Fruit fly (Drosophila melanogaster) whole organism, embryonic: Measurements from ENCODE around the gene chif.

Experiments used
- Atf-2 ChIP-seq: fragments of 200-800 bp; sonication (Bioruptor generic); optimal IDR thresholded peaks from 2 replicates; lab custom pipeline; 2016; ENCODE audit warnings: missing biosample characterization, missing genetic modification characterization
- CG10267 ChIP-seq: fragments of 200-800 bp; sonication (Bioruptor generic); optimal IDR thresholded peaks from 2 replicates; lab custom pipeline; 2018; ENCODE audit warnings: missing biosample characterization, mild to moderate bottlenecking, missing genetic modification characterization, moderate library complexity
- CG10366 ChIP-seq: fragments of 200-800 bp; sonication (Bioruptor generic); IDR thresholded peaks from 2 replicates; pipeline ENCODE4 v1.3.6; 2022; ENCODE audit warnings: missing biosample characterization, missing genetic modification characterization
- CG10543 ChIP-seq: fragments of 200-800 bp; sonication (Bioruptor generic); optimal IDR thresholded peaks from 3 replicates; lab custom pipeline; 2017; ENCODE audit warnings: missing biosample characterization, mild to moderate bottlenecking, missing genetic modification characterization, moderate library complexity
- CG14667 ChIP-seq: fragments of 200-800 bp; sonication (Bioruptor generic); IDR thresholded peaks from 2 replicates; pipeline ENCODE4 v1.3.6; 2022; ENCODE audit warnings: missing biosample characterization, missing genetic modification characterization
- CG1603 ChIP-seq: fragments of 200-800 bp; sonication (Bioruptor generic); optimal IDR thresholded peaks from 2 replicates; lab custom pipeline; 2019; ENCODE audit warnings: missing biosample characterization, mild to moderate bottlenecking, missing genetic modification characterization, moderate library complexity
- CG16779 ChIP-seq: fragments of 200-800 bp; sonication (Bioruptor generic); IDR thresholded peaks from 2 replicates; pipeline ENCODE4 v1.3.6; 2022; ENCODE audit warnings: missing biosample characterization, missing genetic modification characterization
- CG17359 ChIP-seq: fragments of 200-800 bp; sonication (Bioruptor generic); optimal IDR thresholded peaks from 3 replicates; lab custom pipeline; 2018; ENCODE audit warnings: missing biosample characterization, mild to moderate bottlenecking, missing genetic modification characterization, moderate library complexity
- CG18619 ChIP-seq: fragments of 200-800 bp; sonication (Bioruptor generic); optimal IDR thresholded peaks from 3 replicates; lab custom pipeline; 2017; ENCODE audit warnings: missing biosample characterization, mild to moderate bottlenecking, missing genetic modification characterization
- CG2116 ChIP-seq: fragments of 200-800 bp; sonication (Bioruptor generic); optimal IDR thresholded peaks from 3 replicates; lab custom pipeline; 2018; ENCODE audit warnings: missing biosample characterization, mild to moderate bottlenecking, missing genetic modification characterization
- CG2678 ChIP-seq: fragments of 200-800 bp; sonication (Bioruptor generic); optimal IDR thresholded peaks from 3 replicates; lab custom pipeline; 2019; ENCODE audit warnings: missing biosample characterization, mild to moderate bottlenecking, missing genetic modification characterization, moderate library complexity
- CG2889 ChIP-seq: fragments of 200-800 bp; sonication (Bioruptor generic); IDR thresholded peaks from 3 replicates; pipeline ENCODE4 v1.3.6; 2022; ENCODE audit warnings: missing biosample characterization, missing genetic modification characterization
- CG3995 ChIP-seq: fragments of 200-800 bp; sonication (Bioruptor generic); optimal IDR thresholded peaks from 3 replicates; lab custom pipeline; 2016; ENCODE audit warnings: missing biosample characterization, missing genetic modification characterization
- CG4617 ChIP-seq: fragments of 200-800 bp; sonication (Bioruptor generic); optimal IDR thresholded peaks from 3 replicates; lab custom pipeline; 2016; ENCODE audit warnings: missing biosample characterization, missing genetic modification characterization, borderline replicate concordance
- CG4730 ChIP-seq: fragments of 200-800 bp; sonication (Bioruptor generic); IDR thresholded peaks from 2 replicates; pipeline ENCODE4 v1.3.6; 2022; ENCODE audit warnings: missing biosample characterization, missing genetic modification characterization
- CG6175 ChIP-seq: fragments of 200-800 bp; sonication (Bioruptor generic); IDR thresholded peaks from 3 replicates; pipeline ENCODE4 v1.3.6; 2022; ENCODE audit warnings: missing biosample characterization, missing genetic modification characterization
- CG6689 ChIP-seq: fragments of 200-800 bp; sonication (Bioruptor generic); IDR thresholded peaks from 2 replicates; pipeline ENCODE4 v1.3.6; 2022; ENCODE audit warnings: missing biosample characterization, missing genetic modification characterization
- CG7271 ChIP-seq: fragments of 200-800 bp; sonication (Bioruptor generic); optimal IDR thresholded peaks from 2 replicates; lab custom pipeline; 2018; ENCODE audit warnings: missing biosample characterization, mild to moderate bottlenecking, missing genetic modification characterization, moderate library complexity
- CG7745 ChIP-seq: fragments of 200-800 bp; sonication (Bioruptor generic); optimal IDR thresholded peaks from 2 replicates; lab custom pipeline; 2018; ENCODE audit warnings: missing biosample characterization, mild to moderate bottlenecking, missing genetic modification characterization, moderate library complexity
- CG8478 ChIP-seq: fragments of >200 bp; optimal IDR thresholded peaks from 2 replicates; lab custom pipeline; 2018
- CG9215 ChIP-seq: fragments of 200-800 bp; sonication (Bioruptor generic); IDR thresholded peaks from 2 replicates; pipeline ENCODE4 v1.3.6; 2022; ENCODE audit warnings: missing biosample characterization, missing genetic modification characterization
- Camta ChIP-seq: fragments of 200-800 bp; sonication (Bioruptor generic); optimal IDR thresholded peaks from 2 replicates; lab custom pipeline; 2016; ENCODE audit warnings: missing biosample characterization, missing genetic modification characterization
- D ChIP-seq, 2 experiments: fragments of 200-800 bp in 1 of 2; fragments of >200 bp in 1 of 2; sonication (Bioruptor generic) in 1 of 2; optimal IDR thresholded peaks; 2 replicates in 1 of 2; 3 replicates in 1 of 2; lab custom pipeline; 2017; ENCODE audit warnings: mild to moderate bottlenecking in 1 of 2, missing biosample characterization in 1 of 2, missing genetic modification characterization in 1 of 2, missing genetic modification reagents in 1 of 2
- D19A ChIP-seq: fragments of 200-800 bp; optimal IDR thresholded peaks from 3 replicates; lab custom pipeline; 2019; ENCODE audit warnings: missing biosample characterization, mild to moderate bottlenecking, missing genetic modification characterization, moderate library complexity
- Dad ChIP-seq: fragments of 200-800 bp; sonication (Bioruptor generic); optimal IDR thresholded peaks from 3 replicates; lab custom pipeline; 2016; ENCODE audit warnings: missing biosample characterization, missing genetic modification characterization
- Drgx ChIP-seq: fragments of 200-800 bp; sonication (Bioruptor generic); IDR thresholded peaks from 2 replicates; pipeline ENCODE4 v1.3.6; 2022; ENCODE audit warnings: missing biosample characterization, missing genetic modification characterization
- ERR ChIP-seq: fragments of 200-800 bp; sonication (Bioruptor generic); optimal IDR thresholded peaks from 2 replicates; lab custom pipeline; 2016; ENCODE audit warnings: missing biosample characterization, missing genetic modification characterization
- Ets65A ChIP-seq: fragments of 200-800 bp; sonication (Bioruptor generic); peaks from one replicate; lab custom pipeline; 2016; ENCODE audit warnings: missing biosample characterization, missing genetic modification characterization
- Fer1 ChIP-seq: fragments of 200-800 bp; sonication (Bioruptor generic); optimal IDR thresholded peaks from 2 replicates; lab custom pipeline; 2017; ENCODE audit warnings: missing biosample characterization, mild to moderate bottlenecking, missing genetic modification characterization
- Fer3 ChIP-seq: fragments of 200-800 bp; sonication (Bioruptor generic); optimal IDR thresholded peaks from 2 replicates; lab custom pipeline; 2018; ENCODE audit warnings: missing biosample characterization, mild to moderate bottlenecking, missing genetic modification characterization, moderate library complexity
- HHEX ChIP-seq: fragments of 200-800 bp; sonication (Bioruptor generic); optimal IDR thresholded peaks from 3 replicates; lab custom pipeline; 2017; ENCODE audit warnings: missing biosample characterization, mild to moderate bottlenecking, missing genetic modification characterization, missing genetic modification reagents
- HLH54F ChIP-seq: fragments of 200-800 bp; sonication (Bioruptor generic); optimal IDR thresholded peaks from 3 replicates; lab custom pipeline; 2016; ENCODE audit warnings: missing biosample characterization, missing genetic modification characterization
- Hmr ChIP-seq: fragments of 200-800 bp; sonication (Bioruptor generic); optimal IDR thresholded peaks from 3 replicates; lab custom pipeline; 2017; ENCODE audit warnings: mild to moderate bottlenecking, missing biosample characterization, missing genetic modification reagents, missing genetic modification characterization
- Hr51 ChIP-seq, 2 experiments: fragments of 200-800 bp; sonication (Bioruptor generic); optimal IDR thresholded peaks; 2 replicates in 1 of 2; 3 replicates in 1 of 2; lab custom pipeline; 2016 to 2018; ENCODE audit warnings: missing biosample characterization in 2 of 2, missing genetic modification characterization in 2 of 2, mild to moderate bottlenecking in 1 of 2, moderate library complexity in 1 of 2
- Mrtf ChIP-seq: fragments of 200-800 bp; sonication (Bioruptor generic); IDR thresholded peaks from 3 replicates; pipeline ENCODE4 v1.3.6; 2022; ENCODE audit warnings: missing biosample characterization, missing genetic modification characterization
- Rfx ChIP-seq: fragments of 200-800 bp; sonication (Bioruptor generic); IDR thresholded peaks from 2 replicates; pipeline ENCODE4 v1.3.6; 2022; ENCODE audit warnings: missing biosample characterization, missing genetic modification characterization
- Scr ChIP-seq: fragments of 200-800 bp; sonication (Bioruptor generic); IDR thresholded peaks from 2 replicates; pipeline ENCODE4 v1.3.6; 2022; ENCODE audit warnings: missing biosample characterization, missing genetic modification characterization; ENCODE audit not compliant: partially characterized antibody
- ap ChIP-seq: fragments of 200-800 bp; sonication (Bioruptor generic); IDR thresholded peaks from 2 replicates; pipeline ENCODE4 v1.3.6; 2022; ENCODE audit warnings: missing biosample characterization, missing genetic modification characterization
- bigmax ChIP-seq: fragments of 200-800 bp; sonication (Bioruptor generic); optimal IDR thresholded peaks from 2 replicates; lab custom pipeline; 2018; ENCODE audit warnings: missing biosample characterization, mild to moderate bottlenecking, missing genetic modification characterization
- br ChIP-seq: fragments of >200 bp; optimal IDR thresholded peaks from 2 replicates; lab custom pipeline; 2017
- bsh ChIP-seq, 2 experiments: fragments of 200-800 bp; sonication (Bioruptor generic); optimal IDR thresholded peaks; 2 replicates each; lab custom pipeline; 2017 to 2018; ENCODE audit warnings: mild to moderate bottlenecking in 2 of 2, missing biosample characterization in 2 of 2, missing genetic modification characterization in 2 of 2, moderate library complexity in 1 of 2
- dimm ChIP-seq: fragments of 200-800 bp; sonication (Bioruptor generic); IDR thresholded peaks from 2 replicates; pipeline ENCODE4 v1.3.6; 2022; ENCODE audit warnings: missing biosample characterization, missing genetic modification characterization
- dm ChIP-seq: fragments of 200-800 bp; sonication (Bioruptor generic); optimal IDR thresholded peaks from 3 replicates; lab custom pipeline; 2016; ENCODE audit warnings: missing biosample characterization, missing genetic modification characterization
- pzg ChIP-seq: fragments of 200-800 bp; sonication (Bioruptor generic); optimal IDR thresholded peaks from 3 replicates; lab custom pipeline; 2018; ENCODE audit warnings: missing biosample characterization, mild to moderate bottlenecking, missing genetic modification characterization, moderate library complexity
- run ChIP-seq: fragments of 200-800 bp; sonication (Bioruptor generic); optimal IDR thresholded peaks from 3 replicates; lab custom pipeline; 2018; ENCODE audit warnings: missing biosample characterization, mild to moderate bottlenecking, missing genetic modification characterization
- sr ChIP-seq: fragments of 200-800 bp; sonication (Bioruptor generic); IDR thresholded peaks from 3 replicates; pipeline ENCODE4 v1.3.6; 2022; ENCODE audit warnings: missing biosample characterization, missing genetic modification characterization
- tgo ChIP-seq: fragments of 200-800 bp; sonication (Bioruptor generic); IDR thresholded peaks from 3 replicates; pipeline ENCODE4 v1.3.6; 2022; ENCODE audit warnings: missing biosample characterization, missing genetic modification characterization
- trh ChIP-seq: fragments of 200-800 bp; sonication (Bioruptor generic); optimal IDR thresholded peaks from 2 replicates; lab custom pipeline; 2016; ENCODE audit warnings: missing biosample characterization, missing genetic modification characterization
- yki ChIP-seq: fragments of >200 bp; optimal IDR thresholded peaks from 3 replicates; lab custom pipeline; 2018
- zfh1 ChIP-seq: fragments of 200-800 bp; sonication (Bioruptor generic); IDR thresholded peaks from 3 replicates; pipeline ENCODE4 v1.3.6; 2022; ENCODE audit warnings: missing biosample characterization, missing genetic modification characterization
- zfh2 ChIP-seq: fragments of 200-800 bp; sonication (Bioruptor generic); optimal IDR thresholded peaks from 2 replicates; lab custom pipeline; 2016; ENCODE audit warnings: missing biosample characterization, missing genetic modification characterization

The chif gene

DNA sequence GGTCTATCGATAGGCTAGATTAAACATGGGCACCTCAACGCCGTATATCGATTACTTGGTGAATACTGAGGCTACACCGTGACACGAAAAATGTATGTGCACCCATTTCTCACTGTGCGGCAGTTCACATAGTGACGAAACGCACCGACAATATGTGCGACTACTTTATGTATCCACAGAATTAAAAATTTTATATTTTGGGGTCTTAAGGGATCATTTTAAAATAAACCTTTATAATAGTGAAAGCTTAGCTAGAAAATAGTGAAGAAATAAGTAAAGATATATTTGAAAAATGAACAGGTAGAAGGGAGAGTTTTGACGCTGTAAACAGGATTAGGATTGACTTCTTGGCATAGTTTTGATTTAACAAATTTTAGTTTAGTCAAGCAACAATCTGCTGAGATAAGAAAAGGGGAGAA lies 23.3 kb downstream of the chif start, which contains the start of gene mRpL4 (continued):
- TF ChIP-seq Ets65A: no peak
- peak; percentile 25 for TF ChIP-seq CG10543 (GFP tag; lab: Kevin White, UChicago)
- TF ChIP-seq CG4730 (GFP tag; lab: Robert Waterston, UW): peak; percentile 47; the same call in 1 of the 2 replicates
- no peak for TF ChIP-seq D (optimal IDR thresholded peaks at IDR 0.05; lab: Kevin White, UChicago)
- TF ChIP-seq D (GFP tag; optimal IDR thresholded peaks at IDR 0.05; lab: Kevin White, UChicago): no peak
- 0 out of 2 replicates have a peak, but pooled peaks have one; percentile 50 for TF ChIP-seq CG10366 (GFP tag; lab: Robert Waterston, UW)
- TF ChIP-seq Scr (GFP tag; lab: Robert Waterston, UW): peak; percentile 99
- TF ChIP-seq HHEX (GFP tag; lab: Kevin White, UChicago): peak; percentile 11
- no peak for TF ChIP-seq CG17359 (tag; lab: Kevin White, UChicago)
- TF ChIP-seq D19A: peak; percentile 37
- TF ChIP-seq run (tag; lab: Kevin White, UChicago): no peak
- no peak; the same call in 1 of the 2 replicates for TF ChIP-seq Drgx (GFP tag; lab: Robert Waterston, UW)
- TF ChIP-seq pzg (GFP tag; lab: Kevin White, UChicago): peak; percentile 82
- TF ChIP-seq sr: no peak
- no peak for TF ChIP-seq CG7271
- TF ChIP-seq Rfx (GFP tag; lab: Robert Waterston, UW): peak; percentile 81; the same call in 1 of the 2 replicates
- TF ChIP-seq bigmax: no peak
- no peak for TF ChIP-seq Fer1 (GFP tag; lab: Kevin White, UChicago)
- no peak for TF ChIP-seq Hmr (GFP tag; lab: Kevin White, UChicago)
- peak; percentile 77 for TF ChIP-seq CG1603 (tag; lab: Kevin White, UChicago)
- peak; percentile 44 for TF ChIP-seq ERR (GFP tag; lab: Kevin White, UChicago)
- peak in 1 of 2 experiments; percentile 64 for TF ChIP-seq bsh (GFP tag; optimal IDR thresholded peaks at IDR 0.05; lab: Kevin White, UChicago)
- TF ChIP-seq CG4617 (GFP tag; lab: Kevin White, UChicago): peak; percentile 89
- TF ChIP-seq CG16779 (GFP tag; lab: Robert Waterston, UW): 0 out of 2 replicates have a peak, but pooled peaks have one; percentile 36
- TF ChIP-seq CG14667 (GFP tag; lab: Robert Waterston, UW): no peak
- peak; percentile 67 for TF ChIP-seq CG10267
- TF ChIP-seq HLH54F: peak; percentile 82
- peak; percentile 55; the same call in 1 of the 2 replicates for TF ChIP-seq CG6689 (GFP tag; lab: Robert Waterston, UW)
- no peak for TF ChIP-seq dimm
- peak; percentile 54 for TF ChIP-seq Fer3 (tag; lab: Kevin White, UChicago)
- TF ChIP-seq CG2889: 0 out of 3 replicates have a peak, but pooled peaks have one; percentile 42
- TF ChIP-seq CG3995 (GFP tag; lab: Kevin White, UChicago): peak; percentile 87
- TF ChIP-seq CG7745 (tag; lab: Kevin White, UChicago): no peak
- no peak for TF ChIP-seq CG18619 (GFP tag; lab: Kevin White, UChicago)
- TF ChIP-seq dm (GFP tag; lab: Kevin White, UChicago): peak; percentile 79
- no peak for TF ChIP-seq br (lab: Kevin White, UChicago)
- peak; percentile 40 for TF ChIP-seq Atf-2
- TF ChIP-seq trh (GFP tag; lab: Kevin White, UChicago): peak; percentile 54
- TF ChIP-seq CG2678: no peak
- peak; percentile 72 for TF ChIP-seq zfh1 (GFP tag; lab: Robert Waterston, UW)
- peak; percentile 85 for TF ChIP-seq zfh2 (GFP tag; lab: Kevin White, UChicago)
- TF ChIP-seq CG8478: no peak
- no peak for TF ChIP-seq ap (GFP tag; lab: Robert Waterston, UW)
- peak; percentile 87 for TF ChIP-seq CG2116 (GFP tag; lab: Kevin White, UChicago)
- TF ChIP-seq tgo: peak; percentile 27; the same call in 1 of the 3 replicates
- TF ChIP-seq yki (lab: Kevin White, UChicago): no peak
- no peak; the same call in 2 of the 3 replicates for TF ChIP-seq Mrtf (GFP tag; lab: Robert Waterston, UW)
- TF ChIP-seq CG9215: peak; percentile 51
- 0 out of 3 replicates have a peak, but pooled peaks have one; percentile 29 for TF ChIP-seq CG6175 (GFP tag; lab: Robert Waterston, UW)
- peak; percentile 80 for TF ChIP-seq Camta
- TF ChIP-seq Dad (GFP tag; lab: Kevin White, UChicago): peak; percentile 69
- TF ChIP-seq Hr51 (GFP tag; optimal IDR thresholded peaks at IDR 0.05; lab: Kevin White, UChicago): no peak
